Fruit fly (Drosophila melanogaster): Measurements from ENCODE around the gene Septin2.

Gene Septin2

dm6 chr3R:20621805-20622286, 33.7 kb upstream of the Septin2 start, which contains the start of gene H (continued):
- TF ChIP-seq chn (GFP tag; optimal IDR thresholded peaks at IDR 0.05), result no peak
- 0 out of 3 replicates have a peak, but pooled peaks have one; percentile 10 for TF ChIP-seq Dbx (GFP tag; IDR thresholded peaks at IDR 0.05)
- peak; percentile 90 for TF ChIP-seq CG17802 (tag; optimal IDR thresholded peaks at IDR 0.05)
- no peak for TF ChIP-seq CG7928 (GFP tag; optimal IDR thresholded peaks at IDR 0.05)
- no peak for TF ChIP-seq ab (GFP tag; optimal IDR thresholded peaks at IDR 0.05)
- peak; percentile 10 for TF ChIP-seq Sry-δ (GFP tag; optimal IDR thresholded peaks at IDR 0.05)
- TF ChIP-seq Neu2 (GFP tag; optimal IDR thresholded peaks at IDR 0.05; ENCODE audit: borderline replicate concordance), result no peak
- peak; percentile 69 for TF ChIP-seq MBD-R2 (GFP tag; IDR thresholded peaks at IDR 0.05)
- TF ChIP-seq CG8924 (tag; optimal IDR thresholded peaks at IDR 0.05), result peak; percentile 20
- TF ChIP-seq MESR4 (GFP tag; optimal IDR thresholded peaks at IDR 0.05), result peak; percentile 78
- no peak for TF ChIP-seq CG18476 (GFP tag; optimal IDR thresholded peaks at IDR 0.05)
- no peak for TF ChIP-seq pnt (GFP tag; optimal IDR thresholded peaks at IDR 0.05)
- TF ChIP-seq sens (GFP tag), result peak; percentile 52
- no peak for TF ChIP-seq Ets65A (GFP tag)
- TF ChIP-seq row (GFP tag; IDR thresholded peaks at IDR 0.05), result peak; percentile 54; the same call in 2 of the 3 replicates
- peak; percentile 87 for TF ChIP-seq pzg (GFP tag; optimal IDR thresholded peaks at IDR 0.05)
- no peak for TF ChIP-seq CG15514 (GFP tag; optimal IDR thresholded peaks at IDR 0.05)
- peak; percentile 45 for TF ChIP-seq trem (tag; optimal IDR thresholded peaks at IDR 0.05)
- TF ChIP-seq CG1529 (GFP tag; optimal IDR thresholded peaks at IDR 0.05), result no peak
- peak; percentile 64 for TF ChIP-seq CG12659 (GFP tag; optimal IDR thresholded peaks at IDR 0.05)
- peak; percentile 95 for TF ChIP-seq CG7357 (GFP tag; IDR thresholded peaks at IDR 0.05)

dm6 chr3R:20618947-20619346, 30.8 kb upstream of the Septin2 start:
- TF ChIP-seq CG4360 (GFP tag; IDR thresholded peaks at IDR 0.05), result peak; percentile 57
- no peak for TF ChIP-seq Hr51 (GFP tag; optimal IDR thresholded peaks at IDR 0.05)
- TF ChIP-seq Hr39 (optimal IDR thresholded peaks at IDR 0.05), result peak; percentile 18

- TF ChIP-seq H2.0 (GFP tag; IDR thresholded peaks at IDR 0.05) (no peak), sens-2 (GFP tag; IDR thresholded peaks at IDR 0.05) (no peak), CG8281 (tag; optimal IDR thresholded peaks at IDR 0.05) (no peak), CG9609 (GFP tag; optimal IDR thresholded peaks at IDR 0.05) (no peak), chif (GFP tag; optimal IDR thresholded peaks at IDR 0.05) (no peak), Hr39 (optimal IDR thresholded peaks at IDR 0.05) (no peak), CG32767 (GFP tag; IDR thresholded peaks at IDR 0.05) (0 out of 2 replicates have a peak, but pooled peaks have one; percentile 43), gfzf (GFP tag; optimal IDR thresholded peaks at IDR 0.05) (peak; percentile 56), dati (GFP tag; IDR thresholded peaks at IDR 0.05) (no peak), tap (tag; optimal IDR thresholded peaks at IDR 0.05) (no peak), Drgx (GFP tag; IDR thresholded peaks at IDR 0.05) (no peak), HmgD (GFP tag; optimal IDR thresholded peaks at IDR 0.05) (no peak), CG18599 (GFP tag; optimal IDR thresholded peaks at IDR 0.05) (no peak), yki (optimal IDR thresholded peaks at IDR 0.05) (no peak), CG11247 (GFP tag; IDR thresholded peaks at IDR 0.05) (no peak), Asciz (GFP tag; optimal IDR thresholded peaks at IDR 0.05) (no peak), onecut (GFP tag; IDR thresholded peaks at IDR 0.05) (no peak), cwo (GFP tag; optimal IDR thresholded peaks at IDR 0.05) (no peak), tna (GFP tag; IDR thresholded peaks at IDR 0.05; ENCODE audit: partially characterized antibody) (no peak), pzg (GFP tag; optimal IDR thresholded peaks at IDR 0.05) (peak; percentile 6), CG2202 (tag; optimal IDR thresholded peaks at IDR 0.05) (no peak)
Observed at dm6 chr3R:20617583-20617982, 29.4 kb upstream of the Septin2 start, which contains the start of gene CG5466. Gene CG5466, plus strand, starts transcription at chr3R:20617883.
